Fruit fly (Drosophila melanogaster) whole organism, embryonic: Measurements from ENCODE around the gene gish.
A peak's percentile ranks its signal among the peaks of the same experiment; 100 is the strongest.

ENCODE experiments used
- Asciz ChIP-seq: fragments of 200-800 bp; sonication (Bioruptor generic); optimal IDR thresholded peaks from 2 replicates; lab custom pipeline; 2017; ENCODE audit warnings: missing biosample characterization, mild to moderate bottlenecking, missing genetic modification characterization, missing genetic modification reagents
- Bgb ChIP-seq: fragments of 200-800 bp; sonication (Bioruptor generic); IDR thresholded peaks from 2 replicates; pipeline ENCODE4 v1.3.6; 2022; ENCODE audit warnings: missing biosample characterization, missing genetic modification characterization; ENCODE audit not compliant: partially characterized antibody
- CG10209 ChIP-seq: fragments of 200-800 bp; sonication (Bioruptor generic); optimal IDR thresholded peaks from 3 replicates; lab custom pipeline; 2017; ENCODE audit warnings: missing biosample characterization, mild to moderate bottlenecking, missing genetic modification characterization, missing genetic modification reagents
- CG1024 ChIP-seq: fragments of 200-800 bp; sonication (Bioruptor generic); IDR thresholded peaks from 2 replicates; pipeline ENCODE4 v1.3.6; 2022; ENCODE audit warnings: missing biosample characterization, missing genetic modification characterization
- CG10543 ChIP-seq: fragments of 200-800 bp; sonication (Bioruptor generic); optimal IDR thresholded peaks from 3 replicates; lab custom pipeline; 2017; ENCODE audit warnings: missing biosample characterization, mild to moderate bottlenecking, missing genetic modification characterization, moderate library complexity
- CG10565 ChIP-seq: fragments of 200-800 bp; sonication (Bioruptor generic); optimal IDR thresholded peaks from 3 replicates; lab custom pipeline; 2016; ENCODE audit warnings: missing biosample characterization, mild to moderate bottlenecking, missing genetic modification characterization
- CG11504 ChIP-seq: fragments of 200-800 bp; sonication (Bioruptor generic); optimal IDR thresholded peaks from 3 replicates; lab custom pipeline; 2019; ENCODE audit warnings: missing biosample characterization, mild to moderate bottlenecking, missing genetic modification characterization, moderate library complexity
- CG11560 ChIP-seq: fragments of 200-800 bp; sonication (Bioruptor generic); IDR thresholded peaks from 3 replicates; pipeline ENCODE4 v1.3.6; 2022; ENCODE audit warnings: missing biosample characterization, missing genetic modification characterization
- CG12219 ChIP-seq: fragments of 200-800 bp; sonication (Bioruptor generic); optimal IDR thresholded peaks from 3 replicates; lab custom pipeline; 2018; ENCODE audit warnings: missing biosample characterization, mild to moderate bottlenecking, missing genetic modification characterization
- CG13894 ChIP-seq: fragments of 200-800 bp; sonication (Bioruptor generic); optimal IDR thresholded peaks from 3 replicates; lab custom pipeline; 2018; ENCODE audit warnings: missing biosample characterization, mild to moderate bottlenecking, missing genetic modification characterization, moderate library complexity
- CG17359 ChIP-seq: fragments of 200-800 bp; sonication (Bioruptor generic); optimal IDR thresholded peaks from 3 replicates; lab custom pipeline; 2018; ENCODE audit warnings: missing biosample characterization, mild to moderate bottlenecking, missing genetic modification characterization, moderate library complexity
- CG17568 ChIP-seq: fragments of 200-800 bp; sonication (Bioruptor generic); optimal IDR thresholded peaks from 2 replicates; lab custom pipeline; 2018; ENCODE audit warnings: missing biosample characterization, mild to moderate bottlenecking, missing genetic modification characterization, moderate library complexity
- CG18619 ChIP-seq: fragments of 200-800 bp; sonication (Bioruptor generic); optimal IDR thresholded peaks from 3 replicates; lab custom pipeline; 2017; ENCODE audit warnings: missing biosample characterization, mild to moderate bottlenecking, missing genetic modification characterization
- CG2120 ChIP-seq: fragments of 200-800 bp; sonication (Bioruptor generic); optimal IDR thresholded peaks from 3 replicates; lab custom pipeline; 2016; ENCODE audit warnings: missing biosample characterization, missing genetic modification characterization
- CG2199 ChIP-seq: fragments of 200-800 bp; sonication (Bioruptor generic); IDR thresholded peaks from 3 replicates; pipeline ENCODE4 v1.3.6; 2022; ENCODE audit warnings: missing biosample characterization, missing genetic modification characterization
- CG3065 ChIP-seq: fragments of 200-800 bp; sonication (Bioruptor generic); optimal IDR thresholded peaks from 2 replicates; lab custom pipeline; 2016; ENCODE audit warnings: missing biosample characterization, missing genetic modification characterization
- CG6689 ChIP-seq: fragments of 200-800 bp; sonication (Bioruptor generic); IDR thresholded peaks from 2 replicates; pipeline ENCODE4 v1.3.6; 2022; ENCODE audit warnings: missing biosample characterization, missing genetic modification characterization
- CG8359 ChIP-seq: fragments of 200-800 bp; sonication (Bioruptor generic); optimal IDR thresholded peaks from 2 replicates; lab custom pipeline; 2017; ENCODE audit warnings: missing biosample characterization, mild to moderate bottlenecking, missing genetic modification characterization, borderline replicate concordance
- CG9215 ChIP-seq: fragments of 200-800 bp; sonication (Bioruptor generic); IDR thresholded peaks from 2 replicates; pipeline ENCODE4 v1.3.6; 2022; ENCODE audit warnings: missing biosample characterization, missing genetic modification characterization
- CG9727 ChIP-seq: fragments of 200-800 bp; sonication (Bioruptor generic); optimal IDR thresholded peaks from 3 replicates; lab custom pipeline; 2017; ENCODE audit warnings: missing biosample characterization, mild to moderate bottlenecking, missing genetic modification characterization
- CG9876 ChIP-seq: fragments of 200-800 bp; sonication (Bioruptor generic); optimal IDR thresholded peaks from 2 replicates; lab custom pipeline; 2016; ENCODE audit warnings: missing biosample characterization, missing genetic modification characterization
- Chrac-16 ChIP-seq: fragments of 200-800 bp; sonication (Bioruptor generic); optimal IDR thresholded peaks from 3 replicates; lab custom pipeline; 2016; ENCODE audit warnings: missing biosample characterization, missing genetic modification characterization
- D19B ChIP-seq: fragments of 200-800 bp; sonication (Bioruptor generic); optimal IDR thresholded peaks from 2 replicates; lab custom pipeline; 2017; ENCODE audit warnings: missing biosample characterization, mild to moderate bottlenecking, missing genetic modification characterization
- Dip2 ChIP-seq: fragments of 200-800 bp; sonication (Bioruptor generic); IDR thresholded peaks from 2 replicates; pipeline ENCODE4 v1.3.6; 2022; ENCODE audit warnings: missing biosample characterization, missing genetic modification characterization
- Fer3 ChIP-seq: fragments of 200-800 bp; sonication (Bioruptor generic); optimal IDR thresholded peaks from 2 replicates; lab custom pipeline; 2018; ENCODE audit warnings: missing biosample characterization, mild to moderate bottlenecking, missing genetic modification characterization, moderate library complexity
- HmgD ChIP-seq: fragments of 200-800 bp; sonication (Bioruptor generic); optimal IDR thresholded peaks from 3 replicates; lab custom pipeline; 2016; ENCODE audit warnings: missing biosample characterization, missing genetic modification characterization
- HmgZ ChIP-seq: fragments of 200-800 bp; sonication (Bioruptor generic); optimal IDR thresholded peaks from 2 replicates; lab custom pipeline; 2018; ENCODE audit warnings: missing biosample characterization, mild to moderate bottlenecking, missing genetic modification characterization
- Hmx ChIP-seq: fragments of 200-800 bp; sonication (Bioruptor generic); optimal IDR thresholded peaks from 2 replicates; lab custom pipeline; 2016; ENCODE audit warnings: missing biosample characterization, missing genetic modification characterization
- Lim3 ChIP-seq: fragments of 200-800 bp; sonication (Bioruptor generic); IDR thresholded peaks from 2 replicates; pipeline ENCODE4 v1.3.6; 2022; ENCODE audit warnings: missing biosample characterization, missing genetic modification characterization
- Med ChIP-seq: fragments of 200-800 bp; sonication (Bioruptor generic); peaks from one replicate; lab custom pipeline; 2016; ENCODE audit warnings: missing biosample characterization, missing genetic modification characterization, mild to moderate bottlenecking, inconsistent platforms, moderate library complexity
- Oli ChIP-seq: fragments of 200-800 bp; sonication (Bioruptor generic); optimal IDR thresholded peaks from 2 replicates; lab custom pipeline; 2018; ENCODE audit warnings: missing biosample characterization, mild to moderate bottlenecking, missing genetic modification characterization, moderate library complexity
- Xrp1 ChIP-seq: fragments of 200-800 bp; sonication (Bioruptor generic); IDR thresholded peaks from 2 replicates; pipeline ENCODE4 v1.3.6; 2022; ENCODE audit warnings: missing biosample characterization, missing genetic modification characterization
- ab ChIP-seq: fragments of 200-800 bp; sonication (Bioruptor generic); optimal IDR thresholded peaks from 2 replicates; lab custom pipeline; 2016; ENCODE audit warnings: missing biosample characterization, missing genetic modification characterization
- btn ChIP-seq: fragments of 200-800 bp; sonication (Bioruptor generic); optimal IDR thresholded peaks from 2 replicates; lab custom pipeline; 2016; ENCODE audit warnings: missing biosample characterization, missing genetic modification characterization
- cg ChIP-seq: fragments of 200-800 bp; sonication (Bioruptor generic); optimal IDR thresholded peaks from 3 replicates; lab custom pipeline; 2019; ENCODE audit warnings: missing biosample characterization, mild to moderate bottlenecking, missing genetic modification characterization, moderate library complexity
- ci ChIP-seq: fragments of 200-800 bp; sonication (Bioruptor generic); IDR thresholded peaks from 3 replicates; pipeline ENCODE4 v1.3.6; 2022; ENCODE audit warnings: missing biosample characterization, missing genetic modification characterization
- dmrt99B ChIP-seq: fragments of 200-800 bp; sonication (Bioruptor generic); optimal IDR thresholded peaks from 2 replicates; lab custom pipeline; 2018; ENCODE audit warnings: missing biosample characterization, mild to moderate bottlenecking, missing genetic modification characterization, moderate library complexity
- grau ChIP-seq: fragments of 200-800 bp; optimal IDR thresholded peaks from 3 replicates; lab custom pipeline; 2019; ENCODE audit warnings: missing biosample characterization, mild to moderate bottlenecking, missing genetic modification characterization, moderate library complexity
- hth ChIP-seq: fragments of >200 bp; optimal IDR thresholded peaks from 2 replicates; lab custom pipeline; 2017; ENCODE audit warnings: inconsistent platforms
- nom ChIP-seq: fragments of 200-800 bp; sonication (Bioruptor generic); optimal IDR thresholded peaks from 2 replicates; lab custom pipeline; 2017; ENCODE audit warnings: missing biosample characterization, missing genetic modification characterization, mild to moderate bottlenecking, moderate library complexity, missing genetic modification reagents
- row ChIP-seq: fragments of 200-800 bp; sonication (Bioruptor generic); IDR thresholded peaks from 3 replicates; pipeline ENCODE4 v1.3.6; 2022; ENCODE audit warnings: missing biosample characterization, missing genetic modification characterization
- sc ChIP-seq, 3 experiments: fragments of >200 bp in 2 of 3; fragments of 200-800 bp in 1 of 3; sonication (Bioruptor generic) in 1 of 3; optimal IDR thresholded peaks; 2 replicates in 2 of 3; 3 replicates in 1 of 3; lab custom pipeline; 2017; ENCODE audit warnings: mild to moderate bottlenecking in 1 of 3, missing biosample characterization in 1 of 3, missing genetic modification characterization in 1 of 3, missing genetic modification reagents in 1 of 3
- scrt ChIP-seq: fragments of 200-800 bp; sonication (Bioruptor generic); optimal IDR thresholded peaks from 2 replicates; lab custom pipeline; 2018; ENCODE audit warnings: missing biosample characterization, mild to moderate bottlenecking, missing genetic modification characterization, moderate library complexity
- slp2 ChIP-seq: fragments of 200-800 bp; sonication (Bioruptor generic); optimal IDR thresholded peaks from 2 replicates; lab custom pipeline; 2016; ENCODE audit warnings: missing biosample characterization, missing genetic modification characterization
- ssp ChIP-seq: fragments of 200-800 bp; sonication (Bioruptor generic); IDR thresholded peaks from 2 replicates; pipeline ENCODE4 v1.3.6; 2022; ENCODE audit warnings: missing biosample characterization, missing genetic modification characterization
- stwl ChIP-seq: fragments of 200-800 bp; sonication (Bioruptor generic); optimal IDR thresholded peaks from 3 replicates; lab custom pipeline; 2018; ENCODE audit warnings: missing biosample characterization, mild to moderate bottlenecking, missing genetic modification characterization, moderate library complexity
- tio ChIP-seq: fragments of 200-800 bp; sonication (Bioruptor generic); optimal IDR thresholded peaks from 2 replicates; lab custom pipeline; 2017; ENCODE audit warnings: missing biosample characterization, missing genetic modification characterization, inconsistent platforms

Gene gish

DNA sequence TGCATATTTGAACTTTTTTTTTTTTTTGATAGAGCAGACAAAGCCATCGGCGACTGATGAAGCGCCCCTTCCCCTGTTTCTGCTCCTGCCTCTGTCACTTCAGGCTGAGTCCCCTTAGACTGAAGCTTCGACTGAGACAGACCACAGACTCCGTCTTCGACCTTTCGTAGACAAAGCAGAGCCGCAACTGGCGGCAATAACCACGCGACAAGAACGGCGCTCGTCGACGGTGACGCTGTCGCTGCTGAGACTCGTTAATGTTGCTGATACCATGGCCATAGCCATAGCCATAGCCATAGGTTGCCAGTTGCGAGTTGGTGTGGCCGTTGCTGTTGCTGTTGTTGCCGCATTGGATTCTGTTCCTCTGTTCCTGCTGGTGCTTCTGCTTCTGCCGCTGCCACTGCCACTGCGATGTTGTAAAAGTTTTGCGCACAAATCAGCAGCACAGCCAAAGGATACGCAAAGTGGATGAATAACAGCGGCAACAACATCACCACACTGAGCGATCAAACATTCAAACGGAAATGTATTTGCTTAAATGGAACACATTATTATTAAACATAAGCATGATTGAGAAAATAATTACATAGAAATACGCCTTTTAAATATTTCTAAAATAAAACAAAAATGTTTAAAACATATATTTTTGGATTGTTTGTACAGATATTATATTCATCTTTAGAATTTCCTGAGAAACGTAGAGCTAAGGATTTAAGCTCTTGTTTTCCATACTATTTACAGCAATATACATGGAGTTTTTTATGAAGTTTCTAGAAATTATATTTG is 48.8 kb upstream of the gish start (continued):
- TF ChIP-seq CG2199, result peak; percentile 99
- TF ChIP-seq nom, result peak; percentile 32
- no peak for TF ChIP-seq CG9215 (GFP tag; lab: Robert Waterston, UW)
- TF ChIP-seq HmgD, result no peak
- TF ChIP-seq CG2120, result peak; percentile 15
- no peak for TF ChIP-seq Dip2
- TF ChIP-seq CG13894 (tag; lab: Kevin White, UChicago), result peak; percentile 86
- TF ChIP-seq dmrt99B (tag; lab: Kevin White, UChicago), result peak; percentile 72
- no peak for TF ChIP-seq ab (GFP tag; lab: Kevin White, UChicago)
- peak; percentile 34 for TF ChIP-seq CG18619 (GFP tag; lab: Kevin White, UChicago)
- TF ChIP-seq CG6689 (GFP tag; lab: Robert Waterston, UW), result no peak
- no peak for TF ChIP-seq CG11560 (tag; lab: Robert Waterston, UW)
- TF ChIP-seq ssp (GFP tag; lab: Robert Waterston, UW), result no peak
- TF ChIP-seq Chrac-16 (GFP tag; lab: Kevin White, UChicago), result no peak
- TF ChIP-seq CG11504, result peak; percentile 78
- TF ChIP-seq, all 482 proteins: peak for 151

dm6 chr3R:16224415-16225165 is 47.7 kb upstream of the gish start:
- TF ChIP-seq stwl (tag; lab: Kevin White, UChicago) (peak; percentile 50), Bgb (no peak), CG9876 (GFP tag; lab: Kevin White, UChicago) (peak; percentile 83), Oli (peak; percentile 98), cg (GFP tag; lab: Kevin White, UChicago) (peak; percentile 91), Fer3 (tag; lab: Kevin White, UChicago) (peak; percentile 98), CG10209 (GFP tag; lab: Kevin White, UChicago) (peak; percentile 97), Asciz (peak; percentile 98), Xrp1 (no peak), btn (peak; percentile 96), Hmx (GFP tag; lab: Kevin White, UChicago) (peak; percentile 91), HmgZ (tag; lab: Kevin White, UChicago) (peak; percentile 96), D19B (GFP tag; lab: Kevin White, UChicago) (peak; percentile 88), sc (optimal IDR thresholded peaks at IDR 0.05; lab: Kevin White, UChicago) (no peak), sc (GFP tag; optimal IDR thresholded peaks at IDR 0.05; lab: Kevin White, UChicago) (peak; percentile 97), scrt (peak; percentile 96), slp2 (GFP tag; lab: Kevin White, UChicago) (peak; percentile 97), tio (GFP tag; lab: Kevin White, UChicago) (peak; percentile 94), CG10565 (GFP tag; lab: Kevin White, UChicago) (peak; percentile 89), Lim3 (GFP tag; lab: Robert Waterston, UW) (no peak), CG8359 (GFP tag; lab: Kevin White, UChicago) (peak; percentile 91), row (GFP tag; lab: Robert Waterston, UW) (no peak), CG3065 (GFP tag; lab: Kevin White, UChicago) (peak; percentile 81), CG17568 (GFP tag; lab: Kevin White, UChicago) (peak; percentile 97), CG10543 (GFP tag; lab: Kevin White, UChicago) (peak; percentile 90), ci (GFP tag; lab: Robert Waterston, UW) (no peak), CG9727 (GFP tag; lab: Kevin White, UChicago) (peak; percentile 97), CG17359 (tag; lab: Kevin White, UChicago) (peak; percentile 99), CG12219 (GFP tag; lab: Kevin White, UChicago) (peak; percentile 95), CG1024 (GFP tag; lab: Robert Waterston, UW) (no peak), hth (lab: Kevin White, UChicago) (no peak), grau (tag; lab: Kevin White, UChicago) (peak; percentile 97), Med (GFP tag; lab: Kevin White, UChicago) (peak; percentile 99)
